Fruit fly (Drosophila melanogaster) Kc167 (cell line): ENCODE measurements around the gene Nipsnap.

Experiments used
- Sin3A ChIP-seq: fragments of >200 bp; optimal IDR thresholded peaks from 2 replicates; lab custom pipeline; 2018; ENCODE audit warnings: missing external identifiers
- h ChIP-seq: fragments of >200 bp; optimal IDR thresholded peaks from 3 replicates; lab custom pipeline; 2018; ENCODE audit warnings: missing external identifiers
- psq ChIP-seq: fragments of >200 bp; optimal IDR thresholded peaks from 2 replicates; lab custom pipeline; 2017; ENCODE audit warnings: missing external identifiers
- ttk ChIP-seq: sonication (Bioruptor generic); optimal IDR thresholded peaks from 2 replicates; lab custom pipeline; 2017; ENCODE audit warnings: missing external identifiers

DNA sequence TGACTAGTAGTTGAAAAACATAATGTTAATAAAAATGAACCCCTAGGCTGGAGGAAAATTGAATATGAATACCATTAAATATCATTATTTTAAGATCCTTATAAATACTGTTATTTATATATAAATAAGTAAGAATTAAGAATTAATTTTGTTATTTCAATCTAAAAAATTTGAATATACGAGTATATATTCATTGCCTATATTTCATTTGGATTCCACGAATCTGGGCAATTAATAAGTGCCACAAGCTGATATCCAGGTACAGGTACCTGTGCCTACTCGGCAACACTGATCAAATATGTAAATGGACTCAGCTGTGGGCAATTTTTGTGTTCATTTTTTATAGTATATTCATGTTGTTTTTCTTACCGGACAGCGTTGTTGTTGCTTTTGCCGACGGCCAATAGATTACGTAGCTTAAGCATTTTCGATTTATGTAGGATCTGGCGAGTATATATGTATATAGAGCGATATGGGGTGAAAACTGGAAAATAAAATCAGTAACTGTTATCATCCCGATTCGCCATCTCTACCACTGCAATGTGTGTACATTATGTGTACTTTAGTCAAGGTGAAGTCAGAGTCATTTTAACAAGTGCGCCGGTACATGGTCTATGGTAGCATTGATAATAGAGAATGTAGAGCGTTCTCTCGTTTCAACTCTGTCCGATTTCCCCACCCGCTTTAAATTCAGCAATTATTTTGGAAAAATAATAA lies 552 bp downstream of the Nipsnap start:
- TF ChIP-seq psq (lab: Kevin White, UChicago) (no peak), ttk (lab: Kevin White, UChicago) (no peak), h (lab: Kevin White, UChicago) (no peak), Sin3A (lab: Kevin White, UChicago) (no peak)
